Fruit fly (Drosophila melanogaster) whole organism, embryonic: ENCODE data around the gene CG3123.

Experiments used
- CG8388 ChIP-seq: fragments of 200-800 bp; sonication (Bioruptor generic); optimal IDR thresholded peaks from 2 replicates; lab custom pipeline; 2019; ENCODE audit warnings: missing biosample characterization, mild to moderate bottlenecking, missing genetic modification characterization, moderate library complexity
- CG8478 ChIP-seq: fragments of >200 bp; optimal IDR thresholded peaks from 2 replicates; lab custom pipeline; 2018
- NC2β ChIP-seq: fragments of 200-800 bp; sonication (Bioruptor generic); optimal IDR thresholded peaks from 2 replicates; lab custom pipeline; 2016; ENCODE audit warnings: missing biosample characterization, missing genetic modification characterization

DNA sequence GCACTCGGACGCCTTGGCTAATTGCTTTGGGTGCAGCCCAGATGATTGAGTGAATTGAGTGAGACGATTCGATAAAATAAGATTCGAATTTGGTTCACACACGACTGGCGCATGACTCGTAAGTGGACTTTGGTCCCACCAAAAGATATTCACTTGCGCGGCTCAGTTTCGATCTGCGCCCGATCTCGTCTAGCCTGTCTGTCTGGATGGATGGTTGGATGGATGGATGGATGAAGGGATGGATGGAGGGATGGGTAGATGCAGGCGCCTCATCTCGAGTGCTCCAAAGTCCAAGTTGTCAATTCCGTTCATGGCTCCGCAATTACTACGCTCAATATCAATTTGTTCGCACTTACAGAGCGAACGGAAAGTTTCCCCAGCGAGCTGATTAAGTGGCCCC is 22.8 kb downstream of the CG3123 start:
- no peak for TF ChIP-seq CG8478 (lab: Kevin White, UChicago)
- TF ChIP-seq NC2β (GFP tag; lab: Kevin White, UChicago) = no peak
- no peak for TF ChIP-seq CG8388
